Worm (Caenorhabditis elegans) whole organism, young adult: ENCODE results near the gene lrr-1.

Experiments used
- F57C9.4 ChIP-seq: sonication (generic microtip); optimal IDR thresholded peaks from 2 replicates; lab custom pipeline; 2017; ENCODE audit warnings: mild to moderate bottlenecking, missing genetic modification characterization, missing compliant biosample characterization
- T07F8.4 ChIP-seq: sonication (generic microtip); optimal IDR thresholded peaks from 2 replicates; lab custom pipeline; 2016; ENCODE audit warnings: mild to moderate bottlenecking, missing genetic modification characterization, moderate library complexity, missing compliant biosample characterization
- nfya-1 ChIP-seq: sonication (generic microtip); optimal IDR thresholded peaks from 2 replicates; lab custom pipeline; 2017; ENCODE audit warnings: antibody characterized with exemption, missing compliant biosample characterization, missing genetic modification characterization, borderline replicate concordance; ENCODE audit not compliant: insufficient read depth

DNA sequence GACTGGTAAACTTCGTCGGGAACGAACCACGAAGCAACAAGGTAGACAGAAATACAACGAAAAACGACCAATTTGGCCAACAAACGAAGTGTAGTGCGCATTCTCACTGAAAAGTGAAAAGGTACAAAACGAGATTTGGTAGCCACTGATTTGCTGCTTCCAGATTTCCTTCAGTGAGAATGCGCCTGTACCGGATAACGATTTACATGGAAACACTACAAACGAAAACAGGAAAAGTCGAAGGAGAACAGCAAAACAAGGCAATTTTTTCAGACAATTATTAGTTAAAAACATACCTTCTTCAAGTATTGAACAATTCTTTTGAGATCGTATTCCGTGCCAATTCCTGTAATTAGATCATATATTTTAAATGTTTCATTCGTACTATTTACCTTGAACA lies 43.3 kb downstream of the lrr-1 start, which contains the start of gene pigb-1:
- TF ChIP-seq F57C9.4 (tag; lab: Kevin White, UChicago) = no peak
- no peak for TF ChIP-seq nfya-1
- no peak for TF ChIP-seq T07F8.4 (tag; lab: Kevin White, UChicago)
